Worm (Caenorhabditis elegans) whole organism, L3 larva: ENCODE data around the gene M28.8.

Experiments
- R02D3.7 ChIP-seq: fragments of 150-350 bp; optimal IDR thresholded peaks from 2 replicates; lab custom pipeline; 2014; ENCODE audit warnings: missing biosample characterization, missing genetic modification characterization
- ZK546.5 ChIP-seq: sonication (generic microtip); optimal IDR thresholded peaks from 2 replicates; lab custom pipeline; 2017; ENCODE audit warnings: missing biosample characterization, missing genetic modification characterization
- aly-2 ChIP-seq: fragments of 150-350 bp; optimal IDR thresholded peaks from 2 replicates; lab custom pipeline; 2014; ENCODE audit warnings: missing biosample characterization, missing genetic modification characterization
- ama-1 ChIP-seq: fragments of 150-350 bp; optimal IDR thresholded peaks from 2 replicates; lab custom pipeline; 2018
- ceh-16 ChIP-seq: sonication (generic microtip); optimal IDR thresholded peaks from 2 replicates; lab custom pipeline; 2017; ENCODE audit warnings: missing biosample characterization, missing genetic modification characterization
- ceh-28 ChIP-seq: fragments of 150-350 bp; optimal IDR thresholded peaks from 2 replicates; lab custom pipeline; 2014; ENCODE audit warnings: missing biosample characterization, missing genetic modification reagents, missing genetic modification characterization
- ceh-82 ChIP-seq: fragments of 150-350 bp; optimal IDR thresholded peaks from 2 replicates; lab custom pipeline; 2014; ENCODE audit warnings: missing biosample characterization, missing genetic modification characterization
- ceh-9 ChIP-seq: sonication (generic microtip); optimal IDR thresholded peaks from 2 replicates; lab custom pipeline; 2018; ENCODE audit warnings: missing biosample characterization, missing genetic modification characterization
- daf-12 ChIP-seq: fragments of 150-350 bp; optimal IDR thresholded peaks from 2 replicates; lab custom pipeline; 2014; ENCODE audit warnings: missing biosample characterization, missing genetic modification reagents, missing genetic modification characterization
- egl-27 ChIP-seq: sonication (generic microtip); optimal IDR thresholded peaks from 4 replicates; lab custom pipeline; 2017; ENCODE audit warnings: missing biosample characterization, missing genetic modification reagents, missing genetic modification characterization
- egl-5 ChIP-seq: fragments of 150-350 bp; optimal IDR thresholded peaks from 2 replicates; lab custom pipeline; 2017; ENCODE audit warnings: missing biosample characterization, missing genetic modification reagents, missing genetic modification characterization, inconsistent platforms
- elt-1 ChIP-seq: fragments of 150-350 bp; optimal IDR thresholded peaks from 2 replicates; lab custom pipeline; 2014; ENCODE audit warnings: missing biosample characterization, missing genetic modification characterization
- elt-2 ChIP-seq: sonication (generic microtip); optimal IDR thresholded peaks from 2 replicates; lab custom pipeline; 2016; ENCODE audit warnings: missing genetic modification reagents, mild to moderate bottlenecking, missing genetic modification characterization, missing compliant biosample characterization
- elt-3 ChIP-seq, 3 experiments: fragments of 150-350 bp in 1 of 3; sonication (generic microtip) in 2 of 3; optimal IDR thresholded peaks; 2 replicates in 2 of 3; 4 replicates in 1 of 3; lab custom pipeline; 2014 to 2017; ENCODE audit warnings: missing biosample characterization in 3 of 3, missing genetic modification characterization in 3 of 3
- fkh-10 ChIP-seq: sonication (generic microtip); optimal IDR thresholded peaks from 2 replicates; lab custom pipeline; 2017; ENCODE audit warnings: missing biosample characterization, missing genetic modification reagents, missing genetic modification characterization
- fkh-2 ChIP-seq: fragments of 150-350 bp; optimal IDR thresholded peaks from 2 replicates; lab custom pipeline; 2014; ENCODE audit warnings: missing biosample characterization, missing genetic modification reagents, missing genetic modification characterization
- hmg-11 ChIP-seq: sonication (generic microtip); optimal IDR thresholded peaks from 2 replicates; lab custom pipeline; 2016; ENCODE audit warnings: missing genetic modification characterization, missing compliant biosample characterization
- jun-1 ChIP-seq: fragments of 150-350 bp; optimal IDR thresholded peaks from 2 replicates; lab custom pipeline; 2014; ENCODE audit warnings: missing biosample characterization, missing genetic modification reagents, missing genetic modification characterization
- lin-15B ChIP-seq: fragments of 150-350 bp; optimal IDR thresholded peaks from 2 replicates; lab custom pipeline; 2014; ENCODE audit warnings: missing biosample characterization, missing genetic modification characterization
- lin-39 ChIP-seq: fragments of 150-350 bp; optimal IDR thresholded peaks from 2 replicates; lab custom pipeline; 2018; ENCODE audit warnings: missing biosample characterization, missing genetic modification reagents, missing genetic modification characterization
- lsy-12 ChIP-seq: sonication (generic microtip); optimal IDR thresholded peaks from 2 replicates; lab custom pipeline; 2016; ENCODE audit warnings: mild to moderate bottlenecking, missing genetic modification characterization, missing compliant biosample characterization
- mdl-1 ChIP-seq: fragments of 150-350 bp; optimal IDR thresholded peaks from 2 replicates; lab custom pipeline; 2014; ENCODE audit warnings: missing biosample characterization, missing genetic modification characterization
- nfya-1 ChIP-seq: sonication (generic microtip); optimal IDR thresholded peaks from 2 replicates; lab custom pipeline; 2017; ENCODE audit warnings: missing genetic modification characterization, mild to moderate bottlenecking, missing compliant biosample characterization, antibody characterized with exemption, moderate library complexity; ENCODE audit not compliant: insufficient read depth
- nhr-11 ChIP-seq: fragments of 150-350 bp; optimal IDR thresholded peaks from 2 replicates; lab custom pipeline; 2014; ENCODE audit warnings: missing biosample characterization, missing genetic modification characterization
- nhr-12 ChIP-seq: fragments of 150-350 bp; optimal IDR thresholded peaks from 2 replicates; lab custom pipeline; 2014; ENCODE audit warnings: missing biosample characterization, missing genetic modification characterization
- nhr-23 ChIP-seq: fragments of 150-350 bp; optimal IDR thresholded peaks from 2 replicates; lab custom pipeline; 2014; ENCODE audit warnings: missing biosample characterization, missing genetic modification reagents, missing genetic modification characterization
- nhr-237 ChIP-seq: fragments of 150-350 bp; optimal IDR thresholded peaks from 2 replicates; lab custom pipeline; 2014; ENCODE audit warnings: missing biosample characterization, missing genetic modification characterization
- nhr-25 ChIP-seq: sonication (generic microtip); optimal IDR thresholded peaks from 2 replicates; lab custom pipeline; 2017; ENCODE audit warnings: missing biosample characterization, missing genetic modification characterization
- nhr-28 ChIP-seq: fragments of 150-350 bp; optimal IDR thresholded peaks from 2 replicates; lab custom pipeline; 2014; ENCODE audit warnings: missing biosample characterization, missing genetic modification characterization
- nhr-67 ChIP-seq: fragments of 150-350 bp; optimal IDR thresholded peaks from 2 replicates; lab custom pipeline; 2014; ENCODE audit warnings: missing biosample characterization, missing genetic modification characterization
- nhr-76 ChIP-seq: fragments of 150-350 bp; sonication (generic microtip); optimal IDR thresholded peaks from 5 replicates; lab custom pipeline; 2014; ENCODE audit warnings: missing biosample characterization, missing genetic modification characterization
- pha-4 ChIP-seq: fragments of 150-350 bp; optimal IDR thresholded peaks from 2 replicates; lab custom pipeline; 2014; ENCODE audit warnings: missing biosample characterization, missing genetic modification reagents, missing genetic modification characterization
- pqm-1 ChIP-seq: fragments of 150-350 bp; optimal IDR thresholded peaks from 2 replicates; lab custom pipeline; 2017; ENCODE audit warnings: missing biosample characterization, missing genetic modification characterization, inconsistent platforms
- sea-2 ChIP-seq: fragments of 150-350 bp; sonication (generic microtip); optimal IDR thresholded peaks from 4 replicates; lab custom pipeline; 2014; ENCODE audit warnings: missing biosample characterization, missing genetic modification reagents, missing genetic modification characterization
- unc-39 ChIP-seq: sonication (generic microtip); optimal IDR thresholded peaks from 4 replicates; lab custom pipeline; 2017; ENCODE audit warnings: missing biosample characterization, missing genetic modification characterization
- ztf-11 ChIP-seq: fragments of 150-350 bp; optimal IDR thresholded peaks from 2 replicates; lab custom pipeline; 2014; ENCODE audit warnings: missing biosample characterization, missing genetic modification characterization
- ztf-4 ChIP-seq: fragments of 150-350 bp; optimal IDR thresholded peaks from 2 replicates; lab custom pipeline; 2014; ENCODE audit warnings: missing biosample characterization, missing genetic modification characterization

M28.8 gene

DNA sequence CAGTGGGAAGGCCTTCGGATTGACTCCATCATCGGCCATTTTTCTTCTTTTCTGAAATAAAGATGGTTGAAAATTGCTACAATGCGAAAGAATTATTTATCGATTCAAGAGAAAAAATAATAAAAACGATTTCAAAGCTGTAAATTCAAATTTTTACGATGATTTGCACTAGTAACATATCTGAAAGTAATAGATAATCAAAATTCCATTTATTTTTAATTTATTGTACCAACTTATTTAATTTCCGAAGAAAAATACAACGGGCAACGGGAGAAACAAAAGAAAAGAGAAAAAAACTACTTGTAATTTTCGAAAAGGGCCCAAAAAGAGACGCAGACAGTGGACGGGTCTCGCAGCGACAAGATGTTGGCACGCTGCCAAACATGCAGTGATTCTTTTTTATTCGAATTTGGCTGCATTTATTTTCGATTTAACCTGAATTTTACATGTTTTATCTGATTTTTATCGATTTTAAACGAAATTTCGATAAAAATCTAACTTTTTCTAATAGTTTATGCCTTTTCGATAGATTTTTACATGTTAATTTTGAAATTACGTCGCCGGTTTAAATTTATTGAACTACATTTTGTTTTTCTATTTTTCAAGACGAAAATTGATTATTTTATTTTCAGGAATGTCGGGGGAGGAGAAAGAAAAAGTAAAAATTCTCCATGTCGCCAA lies 30.7 kb downstream of the M28.8 start, which contains the start of the genes snu-13 and rsp-7 (continued):
- TF ChIP-seq ztf-11 (tag; lab: Kevin White, UChicago), result no peak
- TF ChIP-seq egl-5 (tag; lab: Kevin White, UChicago), result peak; percentile 70
- peak; percentile 48 for TF ChIP-seq pqm-1 (tag; lab: Kevin White, UChicago)
- no peak for TF ChIP-seq mdl-1 (tag; lab: Kevin White, UChicago)
- TF ChIP-seq ceh-16, result no peak
- TF ChIP-seq nhr-237 (tag; lab: Kevin White, UChicago), result no peak
- TF ChIP-seq ZK546.5 (tag; lab: Kevin White, UChicago), result no peak
- TF ChIP-seq nhr-12 (tag; lab: Kevin White, UChicago), result no peak
- peak; percentile 86 for TF ChIP-seq pha-4 (tag; lab: Kevin White, UChicago)
- peak; percentile 89 for TF ChIP-seq lin-15B (tag; lab: Kevin White, UChicago)
- TF ChIP-seq ceh-9 (tag; lab: Kevin White, UChicago), result no peak
- no peak for TF ChIP-seq nhr-67 (tag; lab: Kevin White, UChicago)
- TF ChIP-seq R02D3.7, result peak; percentile 17
- TF ChIP-seq aly-2 (tag; lab: Kevin White, UChicago), result no peak
- TF ChIP-seq elt-2, result peak; percentile 48
- peak; percentile 87 for TF ChIP-seq nhr-23 (tag; lab: Kevin White, UChicago)
- peak; percentile 84 for TF ChIP-seq nhr-25
- TF ChIP-seq nhr-28 (tag; lab: Kevin White, UChicago), result no peak
- TF ChIP-seq fkh-2 (tag; lab: Kevin White, UChicago), result no peak
- TF ChIP-seq fkh-10, result no peak
- TF ChIP-seq jun-1 (tag; lab: Kevin White, UChicago), result no peak
- no peak for TF ChIP-seq ztf-4
- no peak for TF ChIP-seq ama-1 (lab: Kevin White, UChicago)
- TF ChIP-seq lin-39 (tag; lab: Kevin White, UChicago), result peak; percentile 39

DNA sequence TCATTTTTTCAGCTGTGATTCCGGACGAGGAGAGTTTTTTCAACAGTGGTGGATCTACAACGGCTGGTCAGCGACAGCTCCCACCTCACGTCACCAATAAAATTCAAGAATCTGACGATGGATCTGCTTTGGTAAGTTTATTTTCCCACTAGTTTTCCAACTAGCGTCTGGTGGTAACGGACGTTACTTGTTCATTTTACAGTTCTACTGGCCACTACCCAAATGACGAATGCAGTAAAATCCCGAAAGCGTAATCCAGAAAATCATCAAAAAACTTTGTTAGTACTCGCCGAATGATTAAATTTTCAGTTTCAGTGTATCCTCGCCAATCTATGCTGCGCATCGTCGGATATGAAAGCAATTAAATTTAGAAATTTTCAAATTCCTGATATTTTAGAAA lies 31.5 kb downstream of the M28.8 start:
- TF ChIP-seq aly-2 (tag; lab: Kevin White, UChicago) (no peak), nfya-1 (tag; lab: Kevin White, UChicago) (no peak), lsy-12 (tag; lab: Kevin White, UChicago) (no peak), fkh-10 (no peak), pha-4 (tag; lab: Kevin White, UChicago) (no peak), daf-12 (tag; lab: Kevin White, UChicago) (no peak), mdl-1 (tag; lab: Kevin White, UChicago) (no peak), egl-27 (tag; lab: Kevin White, UChicago) (no peak), nhr-76 (no peak), ceh-9 (tag; lab: Kevin White, UChicago) (no peak), ZK546.5 (tag; lab: Kevin White, UChicago) (no peak), egl-5 (tag; lab: Kevin White, UChicago) (no peak), nhr-12 (tag; lab: Kevin White, UChicago) (no peak), elt-1 (tag; lab: Kevin White, UChicago) (no peak)
- TF ChIP-seq, all 47 proteins: peak for 0

DNA sequence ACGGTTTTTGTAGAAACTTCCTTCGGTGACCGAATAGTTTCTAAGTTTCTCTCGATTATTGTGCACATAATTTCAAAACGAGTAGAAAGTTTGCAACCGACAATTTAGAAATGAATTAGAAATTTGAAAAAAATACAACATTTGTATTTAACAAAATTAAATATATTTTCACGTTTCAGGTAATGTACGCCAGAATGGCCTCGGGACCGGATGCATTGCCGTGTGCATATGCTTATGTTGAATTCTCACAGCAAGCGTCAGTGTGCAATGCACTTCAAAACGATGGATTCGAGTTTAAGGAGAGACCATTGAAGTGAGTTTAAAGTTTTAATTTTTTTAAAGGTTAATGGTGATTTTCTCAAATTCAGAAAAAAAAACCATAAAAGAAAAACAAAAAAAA lies 32.8 kb downstream of the M28.8 start, which contains the start of gene marc-2:
Gene marc-2, minus strand, starts transcription at position 101 of the 400 bp plus-strand sequence.
- TF ChIP-seq lin-15B (tag; lab: Kevin White, UChicago) (no peak), sea-2 (GFP tag; lab: Kevin White, UChicago) (no peak), nhr-76 (no peak), nfya-1 (tag; lab: Kevin White, UChicago) (no peak), ceh-28 (tag; lab: Kevin White, UChicago) (no peak), lsy-12 (tag; lab: Kevin White, UChicago) (no peak), ZK546.5 (tag; lab: Kevin White, UChicago) (no peak), unc-39 (tag; lab: Kevin White, UChicago) (no peak), elt-3 (tag; optimal IDR thresholded peaks at IDR 0.05; lab: Kevin White, UChicago) (no peak), ceh-82 (tag; lab: Kevin White, UChicago) (no peak), nhr-25 (no peak), hmg-11 (tag; lab: Kevin White, UChicago) (no peak), ceh-16 (no peak), nhr-11 (tag; lab: Kevin White, UChicago) (no peak), nhr-237 (tag; lab: Kevin White, UChicago) (no peak), elt-1 (tag; lab: Kevin White, UChicago) (no peak), ama-1 (lab: Kevin White, UChicago) (no peak), pqm-1 (tag; lab: Kevin White, UChicago) (no peak), ceh-9 (tag; lab: Kevin White, UChicago) (no peak), fkh-2 (tag; lab: Kevin White, UChicago) (no peak)
- TF ChIP-seq, all 47 proteins: peak for 0
